Worm (Caenorhabditis elegans) whole organism, L2 larva: ENCODE data around the gene F36G3.2.

Experiments
- C34F6.9 ChIP-seq: fragments of 150-350 bp; optimal IDR thresholded peaks from 2 replicates; lab custom pipeline; 2014; ENCODE audit warnings: missing biosample characterization, missing genetic modification characterization
- F13H6.1 ChIP-seq: sonication (generic microtip); optimal IDR thresholded peaks from 2 replicates; lab custom pipeline; 2016; ENCODE audit warnings: missing genetic modification characterization, missing compliant biosample characterization
- R02D3.7 ChIP-seq: fragments of 150-350 bp; optimal IDR thresholded peaks from 2 replicates; lab custom pipeline; 2014; ENCODE audit warnings: missing biosample characterization, missing genetic modification characterization
- Y55F3AM.14 ChIP-seq: fragments of 200-800 bp; sonication (Bioruptor generic); optimal IDR thresholded peaks from 2 replicates; lab custom pipeline; 2018; ENCODE audit warnings: mild to moderate bottlenecking, missing genetic modification characterization, missing compliant biosample characterization
- ZK546.5 ChIP-seq: sonication (generic microtip); optimal IDR thresholded peaks from 2 replicates; lab custom pipeline; 2017; ENCODE audit warnings: missing biosample characterization, missing genetic modification characterization
- alr-1 ChIP-seq: fragments of 150-350 bp; optimal IDR thresholded peaks from 2 replicates; lab custom pipeline; 2014; ENCODE audit warnings: missing biosample characterization, missing genetic modification characterization
- aly-2 ChIP-seq: fragments of 150-350 bp; optimal IDR thresholded peaks from 2 replicates; lab custom pipeline; 2014; ENCODE audit warnings: missing biosample characterization, missing genetic modification characterization
- blmp-1 ChIP-seq: sonication (generic microtip); optimal IDR thresholded peaks from 2 replicates; lab custom pipeline; 2017; ENCODE audit warnings: missing genetic modification characterization, mild to moderate bottlenecking, missing compliant biosample characterization, antibody characterized with exemption, moderate library complexity; ENCODE audit not compliant: insufficient read depth
- ceh-16 ChIP-seq: fragments of 150-350 bp; optimal IDR thresholded peaks from 2 replicates; lab custom pipeline; 2014; ENCODE audit warnings: missing biosample characterization, missing genetic modification characterization
- ceh-82 ChIP-seq: fragments of 150-350 bp; optimal IDR thresholded peaks from 2 replicates; lab custom pipeline; 2014; ENCODE audit warnings: missing biosample characterization, missing genetic modification characterization
- crh-2 ChIP-seq: sonication (generic microtip); optimal IDR thresholded peaks from 2 replicates; lab custom pipeline; 2017; ENCODE audit warnings: missing biosample characterization, missing genetic modification characterization
- dmd-4 ChIP-seq: sonication (generic microtip); optimal IDR thresholded peaks from 2 replicates; lab custom pipeline; 2017; ENCODE audit warnings: missing biosample characterization, missing genetic modification characterization
- egl-27 ChIP-seq: sonication (generic microtip); optimal IDR thresholded peaks from 3 replicates; lab custom pipeline; 2017; ENCODE audit warnings: missing biosample characterization, missing genetic modification reagents, missing genetic modification characterization
- elt-1 ChIP-seq: fragments of 150-350 bp; optimal IDR thresholded peaks from 2 replicates; lab custom pipeline; 2014; ENCODE audit warnings: missing biosample characterization, missing genetic modification characterization
- elt-3 ChIP-seq: sonication (generic microtip); optimal IDR thresholded peaks from 2 replicates; lab custom pipeline; 2017; ENCODE audit warnings: missing biosample characterization, missing genetic modification characterization
- fos-1 ChIP-seq: fragments of 150-350 bp; optimal IDR thresholded peaks from 2 replicates; lab custom pipeline; 2014; ENCODE audit warnings: missing biosample characterization, missing genetic modification characterization
- lin-11 ChIP-seq: fragments of 150-350 bp; sonication (generic microtip); optimal IDR thresholded peaks from 2 replicates; lab custom pipeline; 2014; ENCODE audit warnings: missing biosample characterization, missing genetic modification characterization, inconsistent platforms, mixed read lengths
- lin-13 ChIP-seq: fragments of 150-350 bp; optimal IDR thresholded peaks from 2 replicates; lab custom pipeline; 2014; ENCODE audit warnings: missing biosample characterization, missing genetic modification reagents, missing genetic modification characterization
- lin-39 ChIP-seq: fragments of 150-350 bp; optimal IDR thresholded peaks from 2 replicates; lab custom pipeline; 2014; ENCODE audit warnings: missing biosample characterization, missing genetic modification reagents, missing genetic modification characterization
- lsy-2 ChIP-seq, 2 experiments: fragments of 150-350 bp in 1 of 2; sonication (generic microtip) in 1 of 2; optimal IDR thresholded peaks; 2 replicates each; lab custom pipeline; 2014 to 2017; ENCODE audit warnings: missing biosample characterization in 2 of 2, missing genetic modification characterization in 2 of 2
- mab-5 ChIP-seq: fragments of 150-350 bp; optimal IDR thresholded peaks from 2 replicates; lab custom pipeline; 2014; ENCODE audit warnings: missing biosample characterization, missing genetic modification characterization
- mbf-1 ChIP-seq: sonication (generic microtip); optimal IDR thresholded peaks from 2 replicates; lab custom pipeline; 2017; ENCODE audit warnings: missing biosample characterization, missing genetic modification characterization
- nhr-11 ChIP-seq: fragments of 150-350 bp; optimal IDR thresholded peaks from 2 replicates; lab custom pipeline; 2014; ENCODE audit warnings: missing biosample characterization, missing genetic modification characterization
- nhr-12 ChIP-seq: fragments of 150-350 bp; optimal IDR thresholded peaks from 2 replicates; lab custom pipeline; 2014; ENCODE audit warnings: missing biosample characterization, missing genetic modification characterization
- nhr-21 ChIP-seq: fragments of 150-350 bp; optimal IDR thresholded peaks from 2 replicates; lab custom pipeline; 2014; ENCODE audit warnings: missing biosample characterization, missing genetic modification characterization
- nhr-23 ChIP-seq: fragments of 150-350 bp; optimal IDR thresholded peaks from 2 replicates; lab custom pipeline; 2014; ENCODE audit warnings: missing biosample characterization, missing genetic modification reagents, missing genetic modification characterization
- nhr-237 ChIP-seq: fragments of 150-350 bp; optimal IDR thresholded peaks from 2 replicates; lab custom pipeline; 2014; ENCODE audit warnings: missing biosample characterization, missing genetic modification characterization
- nhr-25 ChIP-seq: fragments of 150-350 bp; sonication (generic microtip); optimal IDR thresholded peaks from 3 replicates; lab custom pipeline; 2014; ENCODE audit warnings: missing biosample characterization, missing genetic modification characterization
- nhr-6 ChIP-seq: fragments of 150-350 bp; optimal IDR thresholded peaks from 2 replicates; lab custom pipeline; 2014; ENCODE audit warnings: missing biosample characterization, missing genetic modification characterization
- peb-1 ChIP-seq: fragments of 150-350 bp; optimal IDR thresholded peaks from 2 replicates; lab custom pipeline; 2014; ENCODE audit warnings: missing biosample characterization, missing genetic modification characterization
- sem-4 ChIP-seq: fragments of 150-350 bp; optimal IDR thresholded peaks from 2 replicates; lab custom pipeline; 2014; ENCODE audit warnings: missing biosample characterization, missing genetic modification reagents, missing genetic modification characterization
- skn-1 ChIP-seq: sonication (generic microtip); optimal IDR thresholded peaks from 2 replicates; lab custom pipeline; 2017; ENCODE audit warnings: missing biosample characterization, missing genetic modification characterization
- sma-3 ChIP-seq: sonication (generic microtip); optimal IDR thresholded peaks from 2 replicates; lab custom pipeline; 2016; ENCODE audit warnings: missing genetic modification reagents, missing genetic modification characterization, missing compliant biosample characterization
- sma-9 ChIP-seq, 2 experiments: fragments of 150-350 bp in 1 of 2; sonication (generic microtip) in 1 of 2; optimal IDR thresholded peaks; 2 replicates each; lab custom pipeline; 2014 to 2016; ENCODE audit warnings: missing genetic modification characterization in 2 of 2, mild to moderate bottlenecking in 1 of 2, missing biosample characterization in 1 of 2, missing compliant biosample characterization in 1 of 2, missing genetic modification reagents in 1 of 2, moderate library complexity in 1 of 2
- snpc-4 ChIP-seq: fragments of 150-350 bp; optimal IDR thresholded peaks from 2 replicates; lab custom pipeline; 2014; ENCODE audit warnings: missing biosample characterization, missing genetic modification characterization
- unc-55 ChIP-seq: fragments of 150-350 bp; sonication (generic microtip); optimal IDR thresholded peaks from 3 replicates; lab custom pipeline; 2014; ENCODE audit warnings: missing biosample characterization, missing genetic modification reagents, missing genetic modification characterization
- zag-1 ChIP-seq: fragments of 150-350 bp; optimal IDR thresholded peaks from 2 replicates; lab custom pipeline; 2014; ENCODE audit warnings: missing biosample characterization, missing genetic modification characterization
- ztf-1 ChIP-seq: fragments of 200-800 bp; sonication (Bioruptor generic); conservative IDR thresholded peaks from 2 replicates; pipeline ENCODE4 v1.3.6; 2022; ENCODE audit warnings: missing genetic modification characterization, missing compliant biosample characterization
- ztf-4 ChIP-seq: fragments of 150-350 bp; optimal IDR thresholded peaks from 2 replicates; lab custom pipeline; 2014; ENCODE audit warnings: missing biosample characterization, missing genetic modification characterization

The F36G3.2 gene

DNA sequence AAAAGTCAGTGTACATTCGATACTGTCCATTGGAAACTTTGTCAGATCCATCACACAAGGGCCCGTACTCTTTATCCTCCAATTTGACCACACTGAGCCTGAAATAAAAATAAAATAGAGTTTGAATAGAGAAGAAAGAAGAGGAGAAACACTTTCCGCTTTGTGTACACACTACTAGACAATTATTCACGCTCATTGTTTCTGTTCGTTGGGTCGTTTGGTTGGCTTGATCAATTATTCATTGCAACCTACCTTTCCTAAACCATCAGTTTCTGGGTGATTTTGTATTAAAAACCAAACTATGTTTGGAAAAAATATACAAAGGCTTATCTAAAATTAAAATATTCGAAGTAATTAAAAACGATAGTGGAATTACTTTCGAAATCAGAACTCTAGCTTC is 10.7 kb upstream of the F36G3.2 start:
- TF ChIP-seq nhr-12 (no peak), nhr-21 (tag; lab: Kevin White, UChicago) (no peak)
- TF ChIP-seq, all 48 proteins: peak for 0

- TF ChIP-seq egl-27 (tag; lab: Kevin White, UChicago) = no peak
- TF ChIP-seq elt-3 (tag; lab: Kevin White, UChicago) = no peak
- TF ChIP-seq dmd-4 (tag; lab: Kevin White, UChicago) = no peak
- TF ChIP-seq sma-3 (GFP tag; lab: Kevin White, UChicago) = no peak
- TF ChIP-seq sma-9 (GFP tag; optimal IDR thresholded peaks at IDR 0.05; lab: Kevin White, UChicago) = peak; percentile 60
- no peak for TF ChIP-seq sma-9 (tag; optimal IDR thresholded peaks at IDR 0.05; lab: Kevin White, UChicago)
Observed at ce11 chrX:9803603-9804002, 9.5 kb upstream of the F36G3.2 start.

DNA sequence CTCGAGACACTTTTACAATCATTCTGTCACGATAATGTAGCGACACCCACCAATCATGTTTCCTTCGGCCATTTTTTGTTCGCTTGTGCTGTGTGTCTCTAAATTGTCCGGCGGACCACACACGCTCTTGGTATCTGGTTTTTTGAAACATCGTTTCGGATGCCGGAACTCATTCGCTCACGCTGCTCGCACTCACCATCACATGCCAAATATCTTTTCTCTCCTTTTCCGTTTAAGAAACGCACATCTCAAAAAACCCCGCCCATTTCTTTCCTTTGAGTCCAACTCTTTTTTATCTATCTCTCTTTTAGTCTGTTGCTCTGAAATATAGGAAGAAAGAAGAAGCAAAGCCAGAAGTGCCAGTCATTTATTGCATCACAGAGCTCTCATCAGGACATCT is 4.5 kb upstream of the F36G3.2 start, which contains the start of gene F36G3.3:
Gene F36G3.3, plus strand, starts transcription at position 306 of the 400 bp plus-strand sequence.
- peak; percentile 31 for TF ChIP-seq unc-55 (GFP tag; lab: Kevin White, UChicago)
- no peak for TF ChIP-seq zag-1 (tag; lab: Kevin White, UChicago)
- TF ChIP-seq C34F6.9 (tag; lab: Kevin White, UChicago) = peak; percentile 11
- TF ChIP-seq, all 48 proteins: peak for 2

ce11 chrX:9796063-9796462 is 2.0 kb upstream of the F36G3.2 start:
- no peak for TF ChIP-seq lin-11

DNA sequence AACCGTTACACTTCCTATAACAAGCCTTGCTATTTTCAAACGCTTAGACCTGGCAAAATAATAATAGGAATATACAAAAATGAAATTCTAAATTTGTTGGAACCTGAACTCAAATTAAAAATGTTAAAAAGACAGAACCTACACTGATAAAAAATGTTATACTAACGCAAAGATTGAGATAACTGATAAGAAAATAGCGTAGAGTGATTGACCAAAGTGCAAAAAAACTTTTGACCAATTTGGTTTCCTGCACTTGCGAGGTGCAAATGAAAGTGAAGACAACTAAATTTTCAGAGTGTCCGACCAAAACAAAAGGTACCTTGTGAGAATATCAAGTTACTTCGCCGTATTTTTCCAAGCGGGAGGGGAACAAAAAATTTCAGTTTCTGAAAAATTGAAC is 1.5 kb upstream of the F36G3.2 start:
- peak; percentile 30 for TF ChIP-seq fos-1 (tag; lab: Kevin White, UChicago)
- TF ChIP-seq egl-27 (tag; lab: Kevin White, UChicago) = no peak

- TF ChIP-seq zag-1 (tag; lab: Kevin White, UChicago) (no peak), dmd-4 (tag; lab: Kevin White, UChicago) (no peak), ZK546.5 (tag; lab: Kevin White, UChicago) (no peak), R02D3.7 (tag; lab: Kevin White, UChicago) (no peak), peb-1 (tag; lab: Kevin White, UChicago) (no peak), nhr-23 (tag; lab: Kevin White, UChicago) (no peak), lin-13 (GFP tag; lab: Kevin White, UChicago) (no peak), lin-39 (tag; lab: Kevin White, UChicago) (no peak), lsy-2 (tag; optimal IDR thresholded peaks at IDR 0.05; lab: Kevin White, UChicago) (no peak), nhr-6 (tag; lab: Kevin White, UChicago) (no peak), mab-5 (tag; lab: Kevin White, UChicago) (no peak), elt-3 (tag; lab: Kevin White, UChicago) (no peak), aly-2 (no peak), nhr-21 (tag; lab: Kevin White, UChicago) (no peak), ztf-4 (tag; lab: Kevin White, UChicago) (no peak), egl-27 (tag; lab: Kevin White, UChicago) (no peak), nhr-11 (tag; lab: Kevin White, UChicago) (no peak)
Observed at ce11 chrX:9789110-9789509, 5.0 kb downstream of the F36G3.2 start, which contains the start of gene F36G3.1. F36G3.1 (minus strand) TSS chrX:9789210.

ce11 chrX:9785865-9786264 is 8.2 kb downstream of the F36G3.2 start:
- TF ChIP-seq sma-9 (GFP tag; optimal IDR thresholded peaks at IDR 0.05; lab: Kevin White, UChicago) (peak; percentile 11), sma-9 (tag; optimal IDR thresholded peaks at IDR 0.05; lab: Kevin White, UChicago) (no peak), snpc-4 (no peak), egl-27 (tag; lab: Kevin White, UChicago) (no peak), mbf-1 (tag; lab: Kevin White, UChicago) (no peak), ZK546.5 (tag; lab: Kevin White, UChicago) (no peak), nhr-25 (tag; lab: Kevin White, UChicago) (no peak), lsy-2 (tag; optimal IDR thresholded peaks at IDR 0.05; lab: Kevin White, UChicago) (no peak), crh-2 (tag; lab: Kevin White, UChicago) (no peak), skn-1 (no peak), peb-1 (tag; lab: Kevin White, UChicago) (no peak), ztf-1 (no peak), sem-4 (peak; percentile 9), lin-13 (GFP tag; lab: Kevin White, UChicago) (no peak), Y55F3AM.14 (GFP tag; lab: Kevin White, UChicago) (no peak), ceh-16 (tag; lab: Kevin White, UChicago) (no peak), alr-1 (tag; lab: Kevin White, UChicago) (no peak), fos-1 (tag; lab: Kevin White, UChicago) (peak; percentile 72), R02D3.7 (tag; lab: Kevin White, UChicago) (no peak), lin-39 (tag; lab: Kevin White, UChicago) (no peak), unc-55 (GFP tag; lab: Kevin White, UChicago) (no peak), nhr-237 (tag; lab: Kevin White, UChicago) (no peak), blmp-1 (peak; percentile 22), F13H6.1 (tag; lab: Kevin White, UChicago) (no peak), elt-1 (no peak), nhr-23 (tag; lab: Kevin White, UChicago) (no peak), ceh-82 (tag; lab: Kevin White, UChicago) (no peak), mab-5 (tag; lab: Kevin White, UChicago) (no peak)
